Worm (Caenorhabditis elegans): ENCODE measurements around the gene Y54G9A.7.
A peak's percentile ranks its signal among the peaks of the same experiment; 100 is the strongest.

The Y54G9A.7 gene

ce11 chrII:13715733-13716132 lies 9.9 kb downstream of the Y54G9A.7 start, which contains the start of gene zipt-2.3 (continued):
- no peak for TF ChIP-seq daf-16 (GFP tag; optimal IDR thresholded peaks at IDR 0.05)
- peak; percentile 56 for TF ChIP-seq daf-16 (tag; optimal IDR thresholded peaks at IDR 0.05)
- no peak for TF ChIP-seq dmd-8 (GFP tag; IDR thresholded peaks at IDR 0.05)
- no peak for TF ChIP-seq mxl-3 (GFP tag; optimal IDR thresholded peaks at IDR 0.05)
- no peak for TF ChIP-seq nhr-237 (tag; optimal IDR thresholded peaks at IDR 0.05)
- TF ChIP-seq lin-39 (tag; optimal IDR thresholded peaks at IDR 0.05) = no peak
- TF ChIP-seq dmd-6 (GFP tag; IDR thresholded peaks at IDR 0.05) = peak; percentile 63; the same call in 1 of the 2 replicates

ce11 chrII:13715333-13715732 lies 10.3 kb downstream of the Y54G9A.7 start:
- no peak for TF ChIP-seq nhr-11 (tag; optimal IDR thresholded peaks at IDR 0.05)
- TF ChIP-seq ztf-7 (tag; optimal IDR thresholded peaks at IDR 0.05) = no peak
- TF ChIP-seq unc-62 (GFP tag; optimal IDR thresholded peaks at IDR 0.05 in 1 of 2) = peak in 1 of 2 experiments; percentile 67
- no peak for TF ChIP-seq unc-62 (tag; optimal IDR thresholded peaks at IDR 0.05)

ce11 chrII:13713239-13713638 lies 12.4 kb downstream of the Y54G9A.7 start:
- no peak for TF ChIP-seq tag-97 (GFP tag; IDR thresholded peaks at IDR 0.05)
- peak in 1 of 2 experiments; percentile 93 for TF ChIP-seq unc-62 (GFP tag; optimal IDR thresholded peaks at IDR 0.05 in 1 of 2)
- TF ChIP-seq unc-62 (tag; optimal IDR thresholded peaks at IDR 0.05) = no peak

ce11 chrII:13711493-13712055 lies 14.0 kb downstream of the Y54G9A.7 start:
- no peak for TF ChIP-seq nhr-10 (tag; optimal IDR thresholded peaks at IDR 0.05)
- TF ChIP-seq set-16 (GFP tag; IDR thresholded peaks at IDR 0.05) = peak; percentile 74
- TF ChIP-seq pqm-1 (tag; optimal IDR thresholded peaks at IDR 0.05) = peak; percentile 24
- TF ChIP-seq dve-1 (tag; optimal IDR thresholded peaks at IDR 0.05; ENCODE audit: insufficient read depth) = peak; percentile 52
- no peak for TF ChIP-seq nhr-102 (tag; optimal IDR thresholded peaks at IDR 0.05)
- TF ChIP-seq dmd-6 (GFP tag; IDR thresholded peaks at IDR 0.05) = peak; percentile 53
- no peak for TF ChIP-seq daf-16 (GFP tag; optimal IDR thresholded peaks at IDR 0.05)
- peak; percentile 30 for TF ChIP-seq daf-16 (tag; optimal IDR thresholded peaks at IDR 0.05)
- peak; percentile 9 for TF ChIP-seq hlh-11 (tag; optimal IDR thresholded peaks at IDR 0.05)
- 0 out of 2 replicates have a peak, but pooled peaks have one; percentile 25 for TF ChIP-seq F26F4.8 (GFP tag; conservative IDR thresholded peaks at IDR 0.05)
- TF ChIP-seq nhr-42 (GFP tag; IDR thresholded peaks at IDR 0.05) = 0 out of 2 replicates have a peak, but pooled peaks have one; percentile 21

- no peak for TF ChIP-seq ceh-62 (tag; optimal IDR thresholded peaks at IDR 0.05)
- TF ChIP-seq aha-1 (tag) = peak; percentile 14
These were observed 27.9 kb downstream of the Y54G9A.7 start for ce11 chrII:13697691-13698090.

ce11 chrII:13695343-13696332 lies 30.0 kb downstream of the Y54G9A.7 start, which contains the start of gene kqt-3:
Gene kqt-3 (plus strand): TSS chrII:13696282.
- TF ChIP-seq nhr-28 (tag; optimal IDR thresholded peaks at IDR 0.05) = peak; percentile 8
- TF ChIP-seq madf-5 (GFP tag; IDR thresholded peaks at IDR 0.05) = no peak
- TF ChIP-seq nhr-237 (tag; optimal IDR thresholded peaks at IDR 0.05) = no peak
- no peak for TF ChIP-seq daf-16 (GFP tag; optimal IDR thresholded peaks at IDR 0.05)
- TF ChIP-seq daf-16 (tag; optimal IDR thresholded peaks at IDR 0.05) = peak; percentile 52
- no peak for TF ChIP-seq unc-62 (GFP tag; optimal IDR thresholded peaks at IDR 0.05 in 1 of 2)
- TF ChIP-seq unc-62 (tag; optimal IDR thresholded peaks at IDR 0.05) = no peak
- TF ChIP-seq egl-43 (GFP tag; IDR thresholded peaks at IDR 0.05) = no peak
- no peak for TF ChIP-seq attf-4 (tag; optimal IDR thresholded peaks at IDR 0.05)
- TF ChIP-seq ces-1 (GFP tag; optimal IDR thresholded peaks at IDR 0.05) = no peak
- no peak for TF ChIP-seq egl-27 (tag; optimal IDR thresholded peaks at IDR 0.05)
- no peak for TF ChIP-seq arid-1 (GFP tag; conservative IDR thresholded peaks at IDR 0.05)
- TF ChIP-seq Y48G9A.11 (GFP tag; IDR thresholded peaks at IDR 0.05) = no peak
